Worm (Caenorhabditis elegans): ENCODE results near the gene C09E8.6.
"Not testable (repeated sequence)": the region's sequence is repeated elsewhere in the genome, so short reads cannot be mapped to it uniquely, and the experiment has no call there.

Gene C09E8.6

DNA sequence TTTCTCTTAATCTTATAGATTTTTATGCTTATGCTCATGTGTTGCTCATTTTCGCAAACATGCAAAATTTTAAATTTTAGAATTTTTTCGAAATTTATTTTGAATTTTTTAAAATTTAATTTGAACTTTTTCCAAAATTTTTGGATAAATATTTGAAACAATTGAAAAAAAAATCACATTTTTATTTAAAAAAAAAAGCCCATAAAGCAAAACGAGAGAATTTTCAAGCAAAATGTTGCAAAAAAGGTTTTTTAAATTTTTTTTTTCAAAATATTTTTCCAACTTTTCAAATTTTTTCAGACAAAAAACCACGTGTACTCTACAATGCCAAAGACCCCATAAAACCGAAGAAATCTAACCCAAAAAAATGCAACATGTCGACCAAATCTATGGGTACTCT, at the start of gene C09E8.6, which contains the start of gene C09E8.1:
Gene C09E8.6 (plus strand): TSS at position 313 of the 400 bp plus-strand sequence.
Gene C09E8.1 (plus strand): TSS at position 301 of the 400 bp plus-strand sequence.
- TF ChIP-seq dao-5 (tag; optimal IDR thresholded peaks at IDR 0.05) = no peak
- no peak for TF ChIP-seq him-1 (tag; optimal IDR thresholded peaks at IDR 0.05)
- TF ChIP-seq W03F9.2 (tag; optimal IDR thresholded peaks at IDR 0.05) = no peak

DNA sequence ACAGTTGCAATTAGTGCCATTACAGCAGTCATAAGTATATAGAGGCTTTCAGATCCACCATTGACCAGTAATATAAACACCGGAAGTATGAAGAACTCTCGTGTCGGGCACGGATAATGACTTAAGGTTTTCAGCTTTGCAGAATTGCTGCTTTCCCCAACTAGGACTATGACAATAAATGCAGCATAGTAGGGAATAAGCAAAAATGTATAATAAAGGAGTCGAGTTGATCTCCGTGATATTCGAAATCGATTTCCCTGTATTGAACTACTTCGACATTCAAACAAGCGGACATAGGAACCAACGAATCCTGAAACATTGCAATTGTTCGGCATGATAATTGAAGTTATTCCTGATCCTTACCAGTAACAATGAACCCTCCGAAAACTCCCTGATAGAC, 47.7 kb upstream of the C09E8.6 start:
- TF ChIP-seq him-1 (tag; optimal IDR thresholded peaks at IDR 0.05) (no peak), W03F9.2 (tag; optimal IDR thresholded peaks at IDR 0.05) (no peak), dao-5 (tag; optimal IDR thresholded peaks at IDR 0.05) (no peak)

DNA sequence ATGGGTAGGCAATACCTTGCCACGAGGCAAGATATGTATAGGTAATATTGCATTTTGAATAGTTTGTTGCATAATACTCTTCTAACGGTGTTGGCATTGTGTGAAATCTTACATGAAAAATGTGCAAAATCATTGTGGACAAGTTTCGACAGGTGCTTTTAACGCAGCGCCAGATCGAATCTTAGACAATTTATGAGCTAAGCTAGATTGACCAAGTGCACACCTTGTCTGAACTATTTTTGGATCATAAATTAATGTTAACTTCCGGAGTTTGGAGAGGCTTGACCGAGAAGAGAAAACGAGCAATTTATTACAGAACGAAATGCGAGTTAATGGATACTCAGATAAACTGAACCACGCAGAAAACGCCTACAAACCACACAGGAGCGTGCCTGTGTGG, 47.1 kb upstream of the C09E8.6 start, which contains the start of gene srh-105:
Gene srh-105 (minus strand): TSS at position 101 of the 400 bp plus-strand sequence.
- TF ChIP-seq him-1 (tag; optimal IDR thresholded peaks at IDR 0.05) (no peak), dao-5 (tag; optimal IDR thresholded peaks at IDR 0.05) (no peak), W03F9.2 (tag; optimal IDR thresholded peaks at IDR 0.05) (no peak)

DNA sequence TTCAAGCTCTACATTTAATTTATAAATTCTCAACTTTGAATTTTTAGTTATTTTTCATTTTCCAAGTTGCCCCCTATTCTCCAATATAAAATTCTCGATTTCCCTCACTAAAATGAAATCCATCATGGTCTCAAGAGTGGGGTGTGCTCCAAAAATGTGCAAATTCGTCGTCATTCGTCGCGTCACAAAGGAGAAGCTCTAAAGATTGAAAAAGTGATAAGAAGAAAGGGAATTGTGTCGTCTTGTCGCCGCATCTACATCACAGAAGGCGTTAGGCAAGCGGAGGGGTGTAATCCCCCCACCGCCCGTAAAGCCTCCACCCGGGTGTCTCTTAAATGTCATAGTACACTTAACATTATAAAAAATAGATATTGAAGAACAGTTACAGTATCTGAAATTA, 44.3 kb upstream of the C09E8.6 start:
- TF ChIP-seq dao-5 (tag; optimal IDR thresholded peaks at IDR 0.05) (no peak), him-1 (tag; optimal IDR thresholded peaks at IDR 0.05) (no peak), W03F9.2 (tag; optimal IDR thresholded peaks at IDR 0.05) (no peak)

DNA sequence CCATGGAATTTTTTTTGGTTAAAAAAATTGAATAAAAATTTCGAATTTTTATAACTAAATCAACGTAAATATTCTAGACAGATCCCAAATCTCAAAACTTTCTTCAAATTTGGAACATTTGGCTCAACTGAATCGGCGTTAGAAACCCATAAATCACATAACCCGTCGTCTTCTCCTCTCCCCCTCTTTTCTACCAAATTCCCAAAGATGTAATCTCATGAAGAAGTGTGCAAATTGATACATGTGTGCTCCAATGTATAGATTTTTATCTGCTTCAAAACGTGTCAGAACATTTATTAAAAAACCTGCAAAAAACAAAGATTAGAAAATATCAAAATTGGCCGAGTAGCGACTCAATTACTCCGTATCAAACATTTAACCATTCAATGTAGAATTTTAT, 43.7 kb upstream of the C09E8.6 start:
- TF ChIP-seq W03F9.2 (tag; optimal IDR thresholded peaks at IDR 0.05) (no peak), him-1 (tag; optimal IDR thresholded peaks at IDR 0.05) (no peak), dao-5 (tag; optimal IDR thresholded peaks at IDR 0.05) (no peak)

DNA sequence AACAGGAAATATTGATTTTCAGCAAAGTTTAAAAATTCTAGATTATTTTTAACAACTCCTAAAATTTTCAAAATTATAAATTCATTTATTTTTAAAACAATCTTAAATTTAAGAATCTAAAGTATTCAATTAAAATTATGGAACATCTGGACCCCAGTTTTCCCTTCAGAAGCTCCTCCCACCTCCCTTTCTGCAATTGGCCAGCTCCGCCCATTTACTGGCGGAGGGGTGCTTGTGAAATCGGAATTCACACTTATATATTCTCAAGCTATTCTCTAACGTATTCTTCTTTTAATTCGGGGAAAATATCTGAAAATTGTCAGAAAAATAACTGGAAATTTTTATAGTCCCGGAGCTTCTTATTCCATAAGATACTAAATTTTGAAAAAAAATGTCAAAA, 40.5 kb upstream of the C09E8.6 start, which contains the start of gene mab-9:
Gene mab-9 (plus strand): TSS at position 260 of the 400 bp plus-strand sequence.
- TF ChIP-seq W03F9.2 (tag; optimal IDR thresholded peaks at IDR 0.05) (no peak), him-1 (tag; optimal IDR thresholded peaks at IDR 0.05) (no peak), dao-5 (tag; optimal IDR thresholded peaks at IDR 0.05) (no peak)

DNA sequence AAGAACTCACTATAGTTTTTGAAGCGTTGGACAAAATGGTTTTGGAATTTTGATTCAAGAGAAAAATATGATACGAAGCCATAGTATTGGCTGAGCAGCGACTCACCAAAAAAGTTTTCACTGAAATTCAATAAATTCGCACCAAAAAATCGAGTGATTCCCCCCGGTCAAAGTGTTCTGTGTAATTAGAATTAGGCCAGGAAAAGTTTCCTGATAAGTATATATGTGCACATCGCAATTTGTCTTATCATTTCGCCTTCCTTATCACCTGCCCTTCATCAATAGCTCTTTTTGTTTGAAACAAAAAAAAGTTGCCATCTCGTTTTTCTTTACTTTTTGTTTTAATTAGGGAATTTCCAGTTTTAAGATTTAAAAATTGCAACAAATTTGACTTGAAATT, 34.6 kb upstream of the C09E8.6 start:
- TF ChIP-seq him-1 (tag; optimal IDR thresholded peaks at IDR 0.05) = no peak
- no peak for TF ChIP-seq dao-5 (tag; optimal IDR thresholded peaks at IDR 0.05)
- no peak for TF ChIP-seq W03F9.2 (tag; optimal IDR thresholded peaks at IDR 0.05)

DNA sequence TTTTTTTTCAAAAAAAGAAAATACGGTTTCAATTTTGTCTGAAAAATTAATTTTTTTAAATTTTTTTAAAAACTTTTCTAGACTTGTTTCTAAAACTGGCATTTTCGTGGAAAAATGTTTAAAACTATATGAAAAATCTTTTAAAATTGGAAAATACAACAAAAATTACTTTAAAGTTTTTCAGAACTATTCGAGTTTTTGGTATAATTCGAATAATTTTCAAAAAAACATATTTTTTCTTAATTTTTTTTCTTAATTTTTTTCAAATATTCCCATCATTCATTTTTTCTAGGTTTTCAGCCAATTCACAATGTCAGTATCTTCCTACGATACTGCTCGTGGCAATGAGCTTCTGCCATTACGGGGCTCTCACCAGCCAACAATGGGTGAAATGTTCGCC, 34.0 kb upstream of the C09E8.6 start, which contains the start of gene slc-36.2:
Gene slc-36.2 (plus strand): TSS at position 301 of the 400 bp plus-strand sequence.
- TF ChIP-seq W03F9.2 (tag; optimal IDR thresholded peaks at IDR 0.05) (no peak), dao-5 (tag; optimal IDR thresholded peaks at IDR 0.05) (no peak), him-1 (tag; optimal IDR thresholded peaks at IDR 0.05) (no peak)

DNA sequence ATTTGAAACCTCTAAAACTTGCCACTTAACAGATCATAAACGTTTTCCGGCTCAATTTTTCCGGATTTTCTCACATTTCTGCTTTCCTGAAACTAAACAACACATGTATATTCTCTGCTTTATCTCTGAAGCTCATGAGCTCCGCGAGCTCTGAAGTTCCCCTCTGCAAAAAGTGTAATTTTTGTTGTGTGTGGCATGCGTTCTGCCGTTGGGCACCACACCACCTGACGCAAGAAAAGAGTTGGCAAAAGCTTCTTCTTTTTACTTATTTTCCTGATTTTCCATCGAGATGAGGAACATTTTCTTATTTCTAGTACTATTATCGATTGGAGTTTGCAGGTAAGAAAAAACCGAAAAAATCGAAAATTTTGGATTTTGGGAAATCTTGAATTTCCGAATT, 29.9 kb upstream of the C09E8.6 start, which contains the start of gene lgc-34:
Gene lgc-34 (plus strand): TSS at position 200 of the 400 bp plus-strand sequence.
- TF ChIP-seq dao-5 (tag; optimal IDR thresholded peaks at IDR 0.05) (no peak), W03F9.2 (tag; optimal IDR thresholded peaks at IDR 0.05) (no peak), him-1 (tag; optimal IDR thresholded peaks at IDR 0.05) (no peak)

DNA sequence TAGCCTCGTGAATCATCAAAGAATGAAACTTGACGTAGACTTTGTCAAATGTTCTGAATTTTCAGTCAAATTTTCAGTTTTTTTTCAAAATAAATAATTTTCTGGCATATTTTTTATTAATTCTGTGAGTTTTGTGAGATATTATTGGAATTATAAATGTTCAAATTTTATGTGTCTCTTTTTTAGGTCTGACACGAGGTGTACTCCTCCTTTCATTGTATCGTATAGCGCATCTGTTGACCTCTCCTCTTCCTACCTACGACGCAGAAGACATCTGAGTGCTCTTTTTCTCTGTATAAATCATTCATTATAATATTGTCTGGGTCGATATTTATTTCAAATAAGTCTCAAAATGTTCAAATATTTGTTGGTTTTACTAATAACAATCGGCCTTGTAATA, 21.1 kb upstream of the C09E8.6 start, which contains the start of gene T27A1.3:
Gene T27A1.3 (plus strand): TSS at position 301 of the 400 bp plus-strand sequence.
- TF ChIP-seq W03F9.2, him-1, dao-5 (tag; optimal IDR thresholded peaks at IDR 0.05): not testable (repeated sequence)

DNA sequence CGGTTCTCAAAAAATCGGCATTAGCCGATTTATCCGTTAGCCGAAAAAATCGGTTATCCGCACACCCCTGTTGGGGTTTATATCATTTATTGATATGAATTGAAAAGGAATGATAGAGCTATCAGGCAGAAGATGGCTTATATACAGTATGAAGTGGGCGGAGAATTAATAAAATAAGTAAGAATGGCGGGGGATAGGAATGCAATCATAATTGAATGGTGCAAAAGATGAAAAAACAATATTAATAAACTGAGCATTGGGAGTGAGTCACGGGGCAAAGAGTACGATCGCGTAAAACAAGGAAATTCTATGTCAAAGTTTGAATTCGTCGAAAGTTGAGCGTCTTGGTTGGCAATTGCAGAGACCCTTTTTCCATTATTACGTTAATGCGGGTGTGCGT, 19.5 kb upstream of the C09E8.6 start, which contains the start of gene T27A1.2:
Gene T27A1.2 (minus strand): TSS at position 101 of the 400 bp plus-strand sequence.
- no peak for TF ChIP-seq him-1 (tag; optimal IDR thresholded peaks at IDR 0.05)
- no peak for TF ChIP-seq dao-5 (tag; optimal IDR thresholded peaks at IDR 0.05)
- TF ChIP-seq W03F9.2 (tag; optimal IDR thresholded peaks at IDR 0.05) = no peak

DNA sequence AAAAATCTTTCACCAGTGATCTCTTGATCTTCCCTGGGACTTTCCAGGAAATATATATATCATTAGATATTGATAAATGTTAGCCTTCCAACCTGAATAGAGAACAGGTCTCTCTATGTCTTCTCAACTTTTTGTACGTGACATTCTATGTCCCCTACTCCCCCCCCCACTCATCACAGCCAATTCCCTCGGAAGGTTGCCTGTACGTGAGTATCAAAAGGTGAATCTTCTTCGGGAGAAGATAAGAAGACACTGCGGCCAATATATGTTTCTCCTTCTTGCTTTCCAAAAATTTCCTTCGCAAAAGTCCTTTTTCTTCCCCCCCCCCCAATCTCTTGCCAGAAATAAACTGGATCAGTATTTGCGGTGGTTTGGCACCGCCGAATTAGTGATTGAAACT, 13.9 kb upstream of the C09E8.6 start:
- TF ChIP-seq dao-5 (tag; optimal IDR thresholded peaks at IDR 0.05) (no peak), him-1 (tag; optimal IDR thresholded peaks at IDR 0.05) (no peak), W03F9.2 (tag; optimal IDR thresholded peaks at IDR 0.05) (no peak)

DNA sequence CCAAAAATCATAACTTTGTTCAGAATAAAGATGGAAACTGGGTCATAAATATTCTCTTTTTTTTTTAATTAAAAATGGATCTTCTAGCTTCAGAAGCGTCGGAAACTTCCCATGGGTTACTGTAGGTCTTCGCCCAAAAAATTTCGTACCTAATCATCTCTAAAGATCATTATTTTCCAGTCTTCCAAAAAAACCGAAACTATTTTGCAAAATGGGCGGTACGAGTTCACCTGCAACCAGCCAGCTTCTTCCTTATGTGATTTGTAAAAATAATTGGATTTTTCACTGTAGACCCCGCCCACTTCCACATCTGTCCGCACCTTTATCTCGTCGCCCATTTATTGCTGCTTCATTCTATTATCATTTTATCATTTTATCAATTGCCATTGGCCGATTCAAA, 9.9 kb upstream of the C09E8.6 start, which contains the start of gene mlt-10:
Gene mlt-10 (plus strand): TSS at position 301 of the 400 bp plus-strand sequence.
- TF ChIP-seq him-1 (tag; optimal IDR thresholded peaks at IDR 0.05) (no peak), W03F9.2 (tag; optimal IDR thresholded peaks at IDR 0.05) (no peak), dao-5 (tag; optimal IDR thresholded peaks at IDR 0.05) (no peak)

DNA sequence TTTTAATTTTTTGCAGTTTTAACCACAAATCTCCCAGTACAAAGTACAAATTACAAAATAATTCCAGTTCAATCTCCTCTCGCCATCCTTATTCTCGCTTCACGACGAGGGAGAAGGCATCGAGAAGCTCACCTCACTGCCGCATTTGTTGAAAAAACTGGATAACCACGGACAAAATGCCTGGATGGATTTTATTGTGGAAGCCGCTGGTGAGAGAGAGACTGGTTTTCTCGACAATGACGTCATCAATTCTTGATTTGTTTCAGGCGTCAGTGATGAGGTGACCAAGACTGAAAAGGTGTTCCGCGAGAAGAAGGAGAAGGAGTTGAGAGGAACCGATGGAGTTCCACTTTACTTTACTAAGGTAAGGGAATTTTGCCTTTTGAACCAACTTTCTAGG, 6.8 kb upstream of the C09E8.6 start:
- no peak for TF ChIP-seq W03F9.2 (tag; optimal IDR thresholded peaks at IDR 0.05)
- TF ChIP-seq him-1 (tag; optimal IDR thresholded peaks at IDR 0.05) = no peak
- no peak for TF ChIP-seq dao-5 (tag; optimal IDR thresholded peaks at IDR 0.05)

Measured in whole organism, L4/young adult.